Worm (Caenorhabditis elegans): ENCODE results near the gene pxn-1.

Gene pxn-1

ce11 chrV:8462074-8462473, 32.6 kb upstream of the pxn-1 start, which contains the start of the genes dnj-22 and natc-1 (continued):
- peak; percentile 49 for TF ChIP-seq nhr-28 (tag; optimal IDR thresholded peaks at IDR 0.05)
- peak; percentile 72 for TF ChIP-seq dpl-1 (GFP tag; optimal IDR thresholded peaks at IDR 0.05)
- TF ChIP-seq nhr-11 (tag; optimal IDR thresholded peaks at IDR 0.05) = peak; percentile 65
- peak; percentile 63 for TF ChIP-seq ama-1 (optimal IDR thresholded peaks at IDR 0.05)
- no peak for TF ChIP-seq nhr-102 (tag; optimal IDR thresholded peaks at IDR 0.05)
- peak; percentile 49 for TF ChIP-seq lin-13 (GFP tag; optimal IDR thresholded peaks at IDR 0.05)
- no peak for TF ChIP-seq ctbp-1 (GFP tag; IDR thresholded peaks at IDR 0.05)
- TF ChIP-seq lsy-2 (tag; optimal IDR thresholded peaks at IDR 0.05) = peak in 1 of 2 experiments; percentile 91
- TF ChIP-seq nhr-41 (GFP tag; IDR thresholded peaks at IDR 0.05) = no peak
- TF ChIP-seq daf-16 (GFP tag; optimal IDR thresholded peaks at IDR 0.05) = no peak
- peak; percentile 80 for TF ChIP-seq daf-16 (tag; optimal IDR thresholded peaks at IDR 0.05)
- peak; percentile 63 for TF ChIP-seq hmg-1.1 (GFP tag; IDR thresholded peaks at IDR 0.05)
- TF ChIP-seq zip-11 (GFP tag; IDR thresholded peaks at IDR 0.05) = no peak
- TF ChIP-seq hif-1 (tag; optimal IDR thresholded peaks at IDR 0.05) = peak in 1 of 2 experiments; percentile 19
- TF ChIP-seq unc-62 (GFP tag; optimal IDR thresholded peaks at IDR 0.05 in 1 of 2) = no peak
- TF ChIP-seq unc-62 (tag; optimal IDR thresholded peaks at IDR 0.05) = no peak
- peak; percentile 97 for TF ChIP-seq lin-38 (GFP tag; IDR thresholded peaks at IDR 0.05)

- TF ChIP-seq lin-38 (GFP tag; IDR thresholded peaks at IDR 0.05) = peak; percentile 34; the same call in 1 of the 2 replicates
- peak; percentile 31 for TF ChIP-seq ama-1 (optimal IDR thresholded peaks at IDR 0.05)
- TF ChIP-seq jun-1 (tag; optimal IDR thresholded peaks at IDR 0.05) = no peak
Measured at ce11 chrV:8465386-8465785, 29.3 kb upstream of the pxn-1 start, which contains the start of gene mrps-2. Gene mrps-2 (plus strand): TSS chrV:8465686.

ce11 chrV:8467031-8467430, 27.7 kb upstream of the pxn-1 start, which contains the start of gene mrpl-4:
Gene mrpl-4 (plus strand): TSS chrV:8467265.
- TF ChIP-seq daf-19 (GFP tag; conservative IDR thresholded peaks at IDR 0.05) = no peak
- TF ChIP-seq lin-38 (GFP tag; IDR thresholded peaks at IDR 0.05) = 0 out of 2 replicates have a peak, but pooled peaks have one; percentile 22
- no peak for TF ChIP-seq nhr-102 (tag; optimal IDR thresholded peaks at IDR 0.05)
- TF ChIP-seq aly-2 (tag; optimal IDR thresholded peaks at IDR 0.05) = no peak
- TF ChIP-seq nhr-25 (tag; optimal IDR thresholded peaks at IDR 0.05; ENCODE audit: borderline replicate concordance, insufficient read depth) = no peak
- TF ChIP-seq unc-62 (GFP tag; optimal IDR thresholded peaks at IDR 0.05 in 1 of 2) = peak in 1 of 2 experiments; percentile 91
- TF ChIP-seq unc-62 (tag; optimal IDR thresholded peaks at IDR 0.05) = no peak
- TF ChIP-seq dmd-8 (GFP tag; IDR thresholded peaks at IDR 0.05) = no peak
- TF ChIP-seq unc-39 (tag; optimal IDR thresholded peaks at IDR 0.05) = no peak
- TF ChIP-seq zip-2 (tag; optimal IDR thresholded peaks at IDR 0.05) = no peak
- no peak for TF ChIP-seq gei-8 (GFP tag; optimal IDR thresholded peaks at IDR 0.05)
- TF ChIP-seq nhr-6 (tag; optimal IDR thresholded peaks at IDR 0.05) = no peak

ce11 chrV:8468740-8469139, 25.9 kb upstream of the pxn-1 start, which contains the start of gene phf-30:
Gene phf-30 (plus strand): TSS chrV:8469040.
- TF ChIP-seq lin-15B (tag; optimal IDR thresholded peaks at IDR 0.05) (no peak), unc-39 (tag; optimal IDR thresholded peaks at IDR 0.05) (no peak), hif-1 (tag; optimal IDR thresholded peaks at IDR 0.05) (no peak), zip-11 (GFP tag; IDR thresholded peaks at IDR 0.05) (no peak), lin-38 (GFP tag; IDR thresholded peaks at IDR 0.05) (no peak), egl-43 (GFP tag; IDR thresholded peaks at IDR 0.05) (no peak), ceh-82 (tag; optimal IDR thresholded peaks at IDR 0.05) (no peak), nhr-41 (GFP tag; IDR thresholded peaks at IDR 0.05) (no peak), ZK337.2 (GFP tag; IDR thresholded peaks at IDR 0.05) (no peak), aly-2 (tag; optimal IDR thresholded peaks at IDR 0.05) (no peak), zfp-3 (GFP tag; conservative IDR thresholded peaks at IDR 0.05) (no peak)

ce11 chrV:8470906-8471305, 23.8 kb upstream of the pxn-1 start, which contains the start of gene gplb-1:
Gene gplb-1 (minus strand): TSS chrV:8471242.
- TF ChIP-seq unc-62 (GFP tag; optimal IDR thresholded peaks at IDR 0.05 in 1 of 2) (no peak), unc-62 (tag; optimal IDR thresholded peaks at IDR 0.05) (no peak), aha-1 (tag) (peak; percentile 89)
